Worm (Caenorhabditis elegans) whole organism, L3 larva: ENCODE data around the gene mam-4.

ENCODE experiments used
- ZK546.5 ChIP-seq: sonication (generic microtip); optimal IDR thresholded peaks from 2 replicates; lab custom pipeline; 2017; ENCODE audit warnings: missing biosample characterization, missing genetic modification characterization
- aly-2 ChIP-seq: fragments of 150-350 bp; optimal IDR thresholded peaks from 2 replicates; lab custom pipeline; 2014; ENCODE audit warnings: missing biosample characterization, missing genetic modification characterization
- ama-1 ChIP-seq: fragments of 150-350 bp; optimal IDR thresholded peaks from 2 replicates; lab custom pipeline; 2018
- ceh-16 ChIP-seq: sonication (generic microtip); optimal IDR thresholded peaks from 2 replicates; lab custom pipeline; 2017; ENCODE audit warnings: missing biosample characterization, missing genetic modification characterization
- ceh-28 ChIP-seq: fragments of 150-350 bp; optimal IDR thresholded peaks from 2 replicates; lab custom pipeline; 2014; ENCODE audit warnings: missing biosample characterization, missing genetic modification reagents, missing genetic modification characterization
- ceh-82 ChIP-seq: fragments of 150-350 bp; optimal IDR thresholded peaks from 2 replicates; lab custom pipeline; 2014; ENCODE audit warnings: missing biosample characterization, missing genetic modification characterization
- ceh-9 ChIP-seq: sonication (generic microtip); optimal IDR thresholded peaks from 2 replicates; lab custom pipeline; 2018; ENCODE audit warnings: missing biosample characterization, missing genetic modification characterization
- daf-12 ChIP-seq: fragments of 150-350 bp; optimal IDR thresholded peaks from 2 replicates; lab custom pipeline; 2014; ENCODE audit warnings: missing biosample characterization, missing genetic modification reagents, missing genetic modification characterization
- egl-27 ChIP-seq: sonication (generic microtip); optimal IDR thresholded peaks from 4 replicates; lab custom pipeline; 2017; ENCODE audit warnings: missing biosample characterization, missing genetic modification reagents, missing genetic modification characterization
- egl-5 ChIP-seq: fragments of 150-350 bp; optimal IDR thresholded peaks from 2 replicates; lab custom pipeline; 2017; ENCODE audit warnings: missing biosample characterization, missing genetic modification reagents, missing genetic modification characterization, inconsistent platforms
- elt-2 ChIP-seq: sonication (generic microtip); optimal IDR thresholded peaks from 2 replicates; lab custom pipeline; 2016; ENCODE audit warnings: missing genetic modification reagents, mild to moderate bottlenecking, missing genetic modification characterization, missing compliant biosample characterization
- elt-3 ChIP-seq, 3 experiments: fragments of 150-350 bp in 1 of 3; sonication (generic microtip) in 2 of 3; optimal IDR thresholded peaks; 2 replicates in 2 of 3; 4 replicates in 1 of 3; lab custom pipeline; 2014 to 2017; ENCODE audit warnings: missing biosample characterization in 3 of 3, missing genetic modification characterization in 3 of 3
- eor-1 ChIP-seq, 2 experiments: fragments of 150-350 bp; optimal IDR thresholded peaks; 2 replicates each; lab custom pipeline; 2014 to 2018; ENCODE audit warnings: missing biosample characterization in 2 of 2, missing genetic modification characterization in 2 of 2
- fkh-10 ChIP-seq: sonication (generic microtip); optimal IDR thresholded peaks from 2 replicates; lab custom pipeline; 2017; ENCODE audit warnings: missing biosample characterization, missing genetic modification reagents, missing genetic modification characterization
- fkh-2 ChIP-seq: fragments of 150-350 bp; optimal IDR thresholded peaks from 2 replicates; lab custom pipeline; 2014; ENCODE audit warnings: missing biosample characterization, missing genetic modification reagents, missing genetic modification characterization
- hmg-11 ChIP-seq: sonication (generic microtip); optimal IDR thresholded peaks from 2 replicates; lab custom pipeline; 2016; ENCODE audit warnings: missing genetic modification characterization, missing compliant biosample characterization
- jun-1 ChIP-seq: fragments of 150-350 bp; optimal IDR thresholded peaks from 2 replicates; lab custom pipeline; 2014; ENCODE audit warnings: missing biosample characterization, missing genetic modification reagents, missing genetic modification characterization
- lin-15B ChIP-seq: fragments of 150-350 bp; optimal IDR thresholded peaks from 2 replicates; lab custom pipeline; 2014; ENCODE audit warnings: missing biosample characterization, missing genetic modification characterization
- lin-39 ChIP-seq: fragments of 150-350 bp; optimal IDR thresholded peaks from 2 replicates; lab custom pipeline; 2018; ENCODE audit warnings: missing biosample characterization, missing genetic modification reagents, missing genetic modification characterization
- lsy-12 ChIP-seq: sonication (generic microtip); optimal IDR thresholded peaks from 2 replicates; lab custom pipeline; 2016; ENCODE audit warnings: mild to moderate bottlenecking, missing genetic modification characterization, missing compliant biosample characterization
- mdl-1 ChIP-seq: fragments of 150-350 bp; optimal IDR thresholded peaks from 2 replicates; lab custom pipeline; 2014; ENCODE audit warnings: missing biosample characterization, missing genetic modification characterization
- mml-1 ChIP-seq: fragments of 150-350 bp; sonication (generic microtip); optimal IDR thresholded peaks from 3 replicates; lab custom pipeline; 2014; ENCODE audit warnings: missing biosample characterization, missing genetic modification characterization
- nfya-1 ChIP-seq: sonication (generic microtip); optimal IDR thresholded peaks from 2 replicates; lab custom pipeline; 2017; ENCODE audit warnings: missing genetic modification characterization, mild to moderate bottlenecking, missing compliant biosample characterization, antibody characterized with exemption, moderate library complexity; ENCODE audit not compliant: insufficient read depth
- nhr-12 ChIP-seq: fragments of 150-350 bp; optimal IDR thresholded peaks from 2 replicates; lab custom pipeline; 2014; ENCODE audit warnings: missing biosample characterization, missing genetic modification characterization
- nhr-23 ChIP-seq: fragments of 150-350 bp; optimal IDR thresholded peaks from 2 replicates; lab custom pipeline; 2014; ENCODE audit warnings: missing biosample characterization, missing genetic modification reagents, missing genetic modification characterization
- nhr-237 ChIP-seq: fragments of 150-350 bp; optimal IDR thresholded peaks from 2 replicates; lab custom pipeline; 2014; ENCODE audit warnings: missing biosample characterization, missing genetic modification characterization
- nhr-67 ChIP-seq: fragments of 150-350 bp; optimal IDR thresholded peaks from 2 replicates; lab custom pipeline; 2014; ENCODE audit warnings: missing biosample characterization, missing genetic modification characterization
- nhr-76 ChIP-seq: fragments of 150-350 bp; sonication (generic microtip); optimal IDR thresholded peaks from 5 replicates; lab custom pipeline; 2014; ENCODE audit warnings: missing biosample characterization, missing genetic modification characterization
- pha-4 ChIP-seq: fragments of 150-350 bp; optimal IDR thresholded peaks from 2 replicates; lab custom pipeline; 2014; ENCODE audit warnings: missing biosample characterization, missing genetic modification reagents, missing genetic modification characterization
- pqm-1 ChIP-seq: fragments of 150-350 bp; optimal IDR thresholded peaks from 2 replicates; lab custom pipeline; 2017; ENCODE audit warnings: missing biosample characterization, missing genetic modification characterization, inconsistent platforms
- sea-2 ChIP-seq: fragments of 150-350 bp; sonication (generic microtip); optimal IDR thresholded peaks from 4 replicates; lab custom pipeline; 2014; ENCODE audit warnings: missing biosample characterization, missing genetic modification reagents, missing genetic modification characterization
- snpc-4 ChIP-seq: fragments of 150-350 bp; optimal IDR thresholded peaks from 2 replicates; lab custom pipeline; 2014; ENCODE audit warnings: missing biosample characterization, missing genetic modification characterization
- tbx-2 ChIP-seq: sonication (generic microtip); optimal IDR thresholded peaks from 2 replicates; lab custom pipeline; 2016; ENCODE audit warnings: mild to moderate bottlenecking, missing genetic modification characterization, missing compliant biosample characterization
- unc-39 ChIP-seq: sonication (generic microtip); optimal IDR thresholded peaks from 4 replicates; lab custom pipeline; 2017; ENCODE audit warnings: missing biosample characterization, missing genetic modification characterization
- unc-62 ChIP-seq: fragments of 150-350 bp; sonication (generic microtip); optimal IDR thresholded peaks from 4 replicates; lab custom pipeline; 2014; ENCODE audit warnings: missing biosample characterization, missing genetic modification reagents, missing genetic modification characterization
- ztf-11 ChIP-seq: fragments of 150-350 bp; optimal IDR thresholded peaks from 2 replicates; lab custom pipeline; 2014; ENCODE audit warnings: missing biosample characterization, missing genetic modification characterization
- ztf-4 ChIP-seq: fragments of 150-350 bp; optimal IDR thresholded peaks from 2 replicates; lab custom pipeline; 2014; ENCODE audit warnings: missing biosample characterization, missing genetic modification characterization

Gene mam-4

DNA sequence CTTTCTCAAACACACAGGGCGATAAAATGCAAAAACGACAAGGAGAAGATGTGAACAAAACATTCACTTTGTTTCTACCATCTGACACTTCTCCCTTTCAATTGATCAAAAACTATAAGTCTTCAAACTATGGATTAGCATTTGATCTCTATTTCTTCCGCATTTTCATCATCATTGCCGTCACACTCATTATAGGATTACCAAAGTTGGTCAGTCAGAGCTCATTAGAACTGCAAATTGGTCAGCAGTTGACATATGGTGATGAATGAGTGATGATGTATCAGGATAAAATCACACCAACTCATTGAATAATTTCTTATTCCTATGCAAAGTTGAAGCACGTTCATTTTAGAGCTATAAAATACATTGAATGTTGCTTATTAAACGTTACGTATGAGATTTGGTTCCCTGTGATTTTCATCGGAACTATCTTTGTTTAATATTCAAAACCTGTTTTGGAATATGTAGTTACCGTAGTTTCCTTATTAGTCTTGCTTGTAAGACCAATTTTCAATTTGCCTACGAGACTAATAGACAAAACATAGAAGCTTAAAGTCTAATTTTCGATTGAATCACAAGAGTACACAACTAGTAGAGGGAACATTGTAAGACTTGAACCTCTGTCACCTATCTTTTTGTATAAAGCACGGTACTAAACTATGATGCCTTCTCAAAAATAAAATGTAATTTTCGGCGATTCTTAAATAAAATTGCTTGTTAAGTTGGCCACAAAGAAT, 38.3 kb upstream of the mam-4 start:
- TF ChIP-seq egl-27 (tag; lab: Kevin White, UChicago) = no peak
- TF ChIP-seq elt-3 (tag; optimal IDR thresholded peaks at IDR 0.05; lab: Kevin White, UChicago) = no peak

DNA sequence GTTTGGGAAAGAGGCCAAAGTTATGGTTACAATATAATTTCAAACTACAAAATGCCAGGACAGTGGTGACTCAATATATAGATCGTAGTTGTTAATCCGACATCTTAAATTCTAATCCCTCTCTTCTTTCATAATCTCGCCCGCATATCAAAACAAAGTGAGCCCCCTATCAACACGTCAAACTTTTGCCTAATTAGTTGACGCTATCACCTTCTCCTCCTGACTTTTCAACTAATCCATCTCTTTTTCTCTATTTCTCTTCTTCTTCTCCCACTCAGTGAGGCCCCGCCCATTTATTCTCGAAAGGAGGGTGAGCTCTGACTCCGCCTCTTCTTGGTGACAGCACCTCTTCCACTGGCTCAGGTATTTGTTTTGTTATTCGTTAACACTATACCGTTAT, 36.6 kb upstream of the mam-4 start:
- TF ChIP-seq nhr-237 (tag; lab: Kevin White, UChicago) (no peak), nfya-1 (tag; lab: Kevin White, UChicago) (no peak), ceh-28 (tag; lab: Kevin White, UChicago) (no peak), aly-2 (tag; lab: Kevin White, UChicago) (no peak), egl-5 (tag; lab: Kevin White, UChicago) (peak; percentile 5), mml-1 (tag; lab: Kevin White, UChicago) (no peak), ceh-82 (tag; lab: Kevin White, UChicago) (no peak)

DNA sequence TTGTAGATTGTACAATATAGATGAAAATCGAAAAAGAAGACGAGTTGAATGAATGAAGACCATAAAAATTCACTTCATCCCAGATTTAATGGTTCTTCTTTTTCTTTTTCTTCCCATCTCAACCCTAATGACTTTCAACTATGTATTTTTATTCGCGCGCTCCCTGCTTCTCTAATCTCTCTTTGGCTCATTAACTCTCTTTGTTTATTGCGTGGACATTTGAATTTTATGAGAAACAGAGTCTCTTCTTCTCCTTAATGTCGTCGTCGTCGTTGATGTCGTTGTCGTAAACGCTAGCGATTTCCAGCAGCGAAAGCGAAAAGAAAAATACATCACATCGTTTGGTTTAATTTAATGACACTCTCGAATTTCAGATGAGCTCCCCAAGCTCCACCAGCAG, 33.4 kb upstream of the mam-4 start:
- TF ChIP-seq eor-1 (tag; optimal IDR thresholded peaks at IDR 0.05; lab: Kevin White, UChicago) = no peak
- TF ChIP-seq egl-5 (tag; lab: Kevin White, UChicago) = peak; percentile 82

DNA sequence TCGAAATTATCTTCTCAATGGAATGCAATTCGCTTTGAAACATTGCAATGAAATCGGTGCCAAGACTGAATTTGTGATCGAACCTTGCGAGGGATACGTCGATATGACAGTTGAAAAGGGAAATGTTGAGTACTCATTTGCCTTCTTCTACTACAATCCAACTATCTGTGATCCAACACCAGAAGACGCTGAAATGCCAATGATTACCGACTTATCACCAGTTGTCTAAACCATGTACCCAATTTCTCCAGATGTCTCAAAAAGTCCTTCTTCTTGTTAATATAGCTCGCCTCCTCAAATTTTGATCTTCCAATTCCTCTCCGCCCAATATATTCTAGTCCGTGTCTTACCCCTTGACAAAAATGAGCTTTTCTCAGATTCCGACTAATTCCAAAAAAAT, 31.8 kb upstream of the mam-4 start:
- no peak for TF ChIP-seq unc-39 (tag; lab: Kevin White, UChicago)
- TF ChIP-seq nhr-12 (tag; lab: Kevin White, UChicago) = no peak
- no peak for TF ChIP-seq ztf-4 (tag; lab: Kevin White, UChicago)
- TF ChIP-seq eor-1 (tag; optimal IDR thresholded peaks at IDR 0.05; lab: Kevin White, UChicago) = no peak
- no peak for TF ChIP-seq nhr-23 (tag; lab: Kevin White, UChicago)
- no peak for TF ChIP-seq ama-1 (lab: Kevin White, UChicago)
- no peak for TF ChIP-seq aly-2 (tag; lab: Kevin White, UChicago)
- TF ChIP-seq fkh-10 (GFP tag; lab: Kevin White, UChicago) = no peak
- no peak for TF ChIP-seq hmg-11 (tag; lab: Kevin White, UChicago)
- no peak for TF ChIP-seq ceh-9 (tag; lab: Kevin White, UChicago)
- no peak for TF ChIP-seq ceh-28 (tag; lab: Kevin White, UChicago)
- no peak for TF ChIP-seq egl-27 (tag; lab: Kevin White, UChicago)
- no peak for TF ChIP-seq ztf-11 (tag; lab: Kevin White, UChicago)
- TF ChIP-seq ceh-16 = no peak
- TF ChIP-seq lsy-12 (tag; lab: Kevin White, UChicago) = no peak
- no peak for TF ChIP-seq daf-12 (tag; lab: Kevin White, UChicago)
- TF ChIP-seq unc-62 (GFP tag; lab: Kevin White, UChicago) = no peak

DNA sequence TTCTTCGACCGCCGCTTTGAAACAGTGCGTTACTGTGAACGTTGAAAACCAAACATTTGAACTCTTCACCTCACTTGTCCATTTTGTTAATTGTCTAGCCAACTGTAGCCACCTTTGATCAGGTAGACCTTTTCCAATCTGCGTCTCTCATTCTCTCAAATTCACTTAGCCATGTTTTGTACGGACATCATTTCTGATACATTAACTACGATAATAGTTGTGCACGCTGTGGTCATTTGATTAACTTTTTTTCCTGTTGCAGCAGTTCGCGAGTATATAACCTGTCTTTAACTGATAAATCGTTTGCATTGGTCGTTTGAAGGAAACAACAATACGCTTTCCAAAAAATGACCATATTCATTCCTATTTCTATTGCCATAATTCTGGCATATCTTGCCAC, 30.6 kb upstream of the mam-4 start, which contains the start of gene cyp-29A2:
Gene cyp-29A2 (plus strand): TSS at position 190 of the 400 bp plus-strand sequence.
- no peak for TF ChIP-seq egl-27 (tag; lab: Kevin White, UChicago)
- TF ChIP-seq snpc-4 = no peak
- TF ChIP-seq ceh-82 (tag; lab: Kevin White, UChicago) = no peak
- TF ChIP-seq ztf-11 (tag; lab: Kevin White, UChicago) = no peak
- TF ChIP-seq pqm-1 (tag; lab: Kevin White, UChicago) = peak; percentile 18
- no peak for TF ChIP-seq egl-5 (tag; lab: Kevin White, UChicago)
- no peak for TF ChIP-seq eor-1 (tag; optimal IDR thresholded peaks at IDR 0.05; lab: Kevin White, UChicago)
- no peak for TF ChIP-seq mdl-1
- peak; percentile 17 for TF ChIP-seq elt-2 (tag; lab: Kevin White, UChicago)
- no peak for TF ChIP-seq jun-1 (tag; lab: Kevin White, UChicago)
- TF ChIP-seq ztf-4 (tag; lab: Kevin White, UChicago) = no peak
- TF ChIP-seq lin-15B (tag; lab: Kevin White, UChicago) = no peak

DNA sequence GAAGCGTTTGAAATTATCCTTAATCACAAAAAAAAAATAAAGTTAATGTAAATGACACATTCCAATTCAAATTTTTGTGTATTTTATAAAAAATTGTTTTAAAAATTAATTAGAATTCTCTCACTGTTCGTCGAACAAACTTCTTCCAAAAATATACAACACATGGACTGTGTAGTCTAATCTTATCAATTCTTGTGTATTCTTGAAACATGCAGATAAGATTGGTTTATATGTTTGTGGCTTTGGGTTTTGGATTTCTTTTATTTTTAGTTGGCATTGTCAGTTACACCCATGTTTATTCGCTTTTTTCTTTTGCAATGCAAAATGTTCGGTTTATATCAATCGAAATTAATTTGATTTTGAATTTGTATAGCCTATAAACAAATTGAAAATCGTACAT, 27.5 kb upstream of the mam-4 start:
- TF ChIP-seq nhr-67 (tag; lab: Kevin White, UChicago) = no peak
- TF ChIP-seq sea-2 (GFP tag; lab: Kevin White, UChicago) = no peak
- no peak for TF ChIP-seq lin-15B (tag; lab: Kevin White, UChicago)
- no peak for TF ChIP-seq eor-1 (tag; optimal IDR thresholded peaks at IDR 0.05; lab: Kevin White, UChicago)
- no peak for TF ChIP-seq aly-2 (tag; lab: Kevin White, UChicago)
- no peak for TF ChIP-seq elt-3 (tag; optimal IDR thresholded peaks at IDR 0.05; lab: Kevin White, UChicago)
- no peak for TF ChIP-seq ama-1 (lab: Kevin White, UChicago)
- TF ChIP-seq ceh-28 (tag; lab: Kevin White, UChicago) = no peak
- TF ChIP-seq mdl-1 = no peak
- TF ChIP-seq tbx-2 = no peak
- no peak for TF ChIP-seq pha-4 (tag; lab: Kevin White, UChicago)
- TF ChIP-seq ztf-4 (tag; lab: Kevin White, UChicago) = no peak
- TF ChIP-seq fkh-10 (GFP tag; lab: Kevin White, UChicago) = no peak
- TF ChIP-seq ZK546.5 (tag; lab: Kevin White, UChicago) = no peak
- no peak for TF ChIP-seq fkh-2
- no peak for TF ChIP-seq lin-39
- TF ChIP-seq nhr-76 (tag; lab: Kevin White, UChicago) = no peak
